Fruit fly (Drosophila melanogaster) whole organism, wandering third instar larva: Measurements from ENCODE around the gene CG4278.
A peak's percentile ranks its signal among the peaks of the same experiment; 100 is the strongest.

Experiments
- CG32264 ChIP-seq: fragments of 200-800 bp; sonication (Bioruptor generic); optimal IDR thresholded peaks from 2 replicates; lab custom pipeline; 2016; ENCODE audit warnings: missing biosample characterization, missing genetic modification characterization
- CrebA ChIP-seq: fragments of 200-800 bp; sonication (Bioruptor generic); optimal IDR thresholded peaks from 2 replicates; lab custom pipeline; 2016; ENCODE audit warnings: missing biosample characterization, mild to moderate bottlenecking, missing genetic modification characterization, borderline replicate concordance
- Dfd ChIP-seq: fragments of >200 bp; optimal IDR thresholded peaks from 2 replicates; lab custom pipeline; 2017; ENCODE audit warnings: missing biosample characterization, missing genetic modification characterization
- HLH106 ChIP-seq: fragments of 200-800 bp; optimal IDR thresholded peaks from 3 replicates; lab custom pipeline; 2019; ENCODE audit warnings: missing biosample characterization, mild to moderate bottlenecking, missing genetic modification characterization, moderate library complexity
- Hr83 ChIP-seq: fragments of 200-300 bp; sonication (Bioruptor generic); optimal IDR thresholded peaks from 2 replicates; lab custom pipeline; 2016; ENCODE audit warnings: missing biosample characterization, mild to moderate bottlenecking, missing genetic modification characterization, moderate library complexity; ENCODE audit not compliant: poor library complexity, severe bottlenecking
- N ChIP-seq: fragments of >200 bp; optimal IDR thresholded peaks from 2 replicates; lab custom pipeline; 2018; ENCODE audit warnings: missing biosample characterization, missing external identifiers, missing genetic modification characterization
- OdsH ChIP-seq: fragments of 200-800 bp; sonication (Bioruptor generic); optimal IDR thresholded peaks from 2 replicates; lab custom pipeline; 2016; ENCODE audit warnings: missing biosample characterization, mild to moderate bottlenecking, missing genetic modification characterization
- brk ChIP-seq: fragments of 200-800 bp; sonication (Bioruptor generic); optimal IDR thresholded peaks from 2 replicates; lab custom pipeline; 2016; ENCODE audit warnings: missing biosample characterization, mild to moderate bottlenecking, missing genetic modification characterization
- dsf ChIP-seq: sonication (Bioruptor generic); optimal IDR thresholded peaks from 2 replicates; lab custom pipeline; 2016; ENCODE audit warnings: missing biosample characterization, missing genetic modification characterization, borderline replicate concordance
- fru ChIP-seq: fragments of 200-800 bp; sonication (Bioruptor generic); optimal IDR thresholded peaks from 3 replicates; lab custom pipeline; 2016; ENCODE audit warnings: missing biosample characterization, mild to moderate bottlenecking, missing genetic modification characterization
- pan ChIP-seq: fragments of >200 bp; optimal IDR thresholded peaks from 2 replicates; lab custom pipeline; 2017
- sage ChIP-seq: fragments of 200-800 bp; sonication (Bioruptor generic); optimal IDR thresholded peaks from 2 replicates; lab custom pipeline; 2016; ENCODE audit warnings: missing biosample characterization, mild to moderate bottlenecking, missing genetic modification characterization

DNA sequence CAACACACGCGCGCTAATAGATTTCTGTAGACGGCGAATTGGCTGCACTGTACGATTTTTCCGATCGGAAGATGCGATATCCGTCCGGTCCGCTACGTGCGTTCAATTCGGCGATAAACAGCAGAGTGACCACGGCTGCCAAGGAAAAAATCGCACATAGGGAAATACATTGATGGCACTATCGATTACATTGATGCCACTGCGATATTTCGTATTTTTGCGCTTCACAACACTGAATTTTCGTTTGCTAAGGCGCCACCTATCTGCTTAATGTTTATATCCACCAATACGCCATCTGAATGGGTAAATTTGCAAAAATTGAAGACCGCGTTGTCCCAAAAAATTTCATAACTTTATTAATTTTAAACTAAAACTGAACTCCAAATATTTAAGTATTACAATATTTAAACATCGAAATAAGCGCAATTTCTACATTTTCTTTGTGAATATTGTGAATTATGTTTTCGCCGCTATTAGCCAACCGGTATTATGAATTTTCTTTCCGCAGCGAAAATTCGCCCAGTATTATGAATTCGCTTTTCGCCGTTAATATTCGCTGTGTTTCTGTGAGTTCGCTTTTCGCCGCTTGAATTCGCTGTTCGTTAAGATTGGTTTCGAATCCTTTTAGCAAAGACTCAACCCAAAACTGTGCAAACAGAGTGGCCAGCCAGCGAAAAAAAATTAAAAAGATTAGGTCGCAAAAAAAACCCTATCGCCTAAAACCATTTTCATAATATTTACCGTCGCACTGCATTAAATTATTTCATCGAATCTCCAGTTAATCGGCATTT, 39.1 kb upstream of the CG4278 start, which contains the start of the genes crp and pkaap:
- TF ChIP-seq CG32264 (GFP tag; lab: Kevin White, UChicago): peak; percentile 44
- TF ChIP-seq Dfd: no peak
- peak; percentile 80 for TF ChIP-seq brk (GFP tag; lab: Kevin White, UChicago)
- TF ChIP-seq CrebA: no peak
- TF ChIP-seq OdsH: peak; percentile 74
- peak; percentile 73 for TF ChIP-seq dsf (GFP tag; lab: Kevin White, UChicago)
- TF ChIP-seq sage (GFP tag; lab: Kevin White, UChicago): peak; percentile 63
- TF ChIP-seq N: no peak
- TF ChIP-seq HLH106 (tag; lab: Kevin White, UChicago): peak; percentile 64
- TF ChIP-seq pan: no peak
- TF ChIP-seq fru (GFP tag; lab: Kevin White, UChicago): peak; percentile 73
- peak; percentile 97 for TF ChIP-seq Hr83 (GFP tag; lab: Kevin White, UChicago)
